Fruit fly (Drosophila melanogaster) whole organism, embryonic: ENCODE results near the gene CG34056.
A peak's percentile ranks its signal among the peaks of the same experiment; 100 is the strongest.

Experiments used
- Adf1 ChIP-seq: fragments of 200-800 bp; sonication (Bioruptor generic); IDR thresholded peaks from 2 replicates; pipeline ENCODE4 v1.3.6; 2022; ENCODE audit warnings: missing biosample characterization, missing genetic modification characterization
- CG10274 ChIP-seq: fragments of 200-800 bp; sonication (Bioruptor generic); optimal IDR thresholded peaks from 3 replicates; lab custom pipeline; 2017; ENCODE audit warnings: missing biosample characterization, mild to moderate bottlenecking, missing genetic modification characterization
- CG10431 ChIP-seq: fragments of 200-800 bp; sonication (Bioruptor generic); optimal IDR thresholded peaks from 3 replicates; lab custom pipeline; 2018; ENCODE audit warnings: missing biosample characterization, mild to moderate bottlenecking, missing genetic modification characterization
- CG10462 ChIP-seq: fragments of 200-800 bp; sonication (Bioruptor generic); optimal IDR thresholded peaks from 2 replicates; lab custom pipeline; 2016; ENCODE audit warnings: missing biosample characterization, missing genetic modification characterization
- CG10979 ChIP-seq: fragments of 200-800 bp; sonication (Bioruptor generic); optimal IDR thresholded peaks from 2 replicates; lab custom pipeline; 2018; ENCODE audit warnings: missing biosample characterization, mild to moderate bottlenecking, missing genetic modification characterization, moderate library complexity
- CG11247 ChIP-seq: fragments of 200-800 bp; sonication (Bioruptor generic); IDR thresholded peaks from 2 replicates; pipeline ENCODE4 v1.3.6; 2022; ENCODE audit warnings: missing biosample characterization, missing genetic modification characterization
- CG13287 ChIP-seq: fragments of 200-800 bp; sonication (Bioruptor generic); IDR thresholded peaks from 2 replicates; pipeline ENCODE4 v1.3.6; 2022; ENCODE audit warnings: missing biosample characterization, missing genetic modification characterization; ENCODE audit not compliant: partially characterized antibody
- CG13296 ChIP-seq: fragments of 200-800 bp; sonication (Bioruptor generic); optimal IDR thresholded peaks from 3 replicates; lab custom pipeline; 2018; ENCODE audit warnings: missing biosample characterization, mild to moderate bottlenecking, missing genetic modification characterization
- CG14441 ChIP-seq: fragments of 200-800 bp; sonication (Bioruptor generic); IDR thresholded peaks from 2 replicates; pipeline ENCODE4 v1.3.6; 2022; ENCODE audit warnings: missing biosample characterization, missing genetic modification characterization
- CG14710 ChIP-seq: fragments of 200-800 bp; sonication (Bioruptor generic); optimal IDR thresholded peaks from 3 replicates; lab custom pipeline; 2019; ENCODE audit warnings: missing biosample characterization, mild to moderate bottlenecking, missing genetic modification characterization, moderate library complexity
- CG14860 ChIP-seq: fragments of 200-800 bp; sonication (Bioruptor generic); IDR thresholded peaks from 3 replicates; pipeline ENCODE4 v1.3.6; 2022; ENCODE audit warnings: missing biosample characterization, missing genetic modification characterization; ENCODE audit not compliant: partially characterized antibody
- CG17568 ChIP-seq: fragments of 200-800 bp; sonication (Bioruptor generic); optimal IDR thresholded peaks from 2 replicates; lab custom pipeline; 2018; ENCODE audit warnings: missing biosample characterization, mild to moderate bottlenecking, missing genetic modification characterization, moderate library complexity
- CG17829 ChIP-seq: fragments of 200-800 bp; optimal IDR thresholded peaks from 2 replicates; lab custom pipeline; 2019; ENCODE audit warnings: missing biosample characterization, mild to moderate bottlenecking, missing genetic modification characterization, moderate library complexity
- CG17912 ChIP-seq: fragments of 200-800 bp; sonication (Bioruptor generic); optimal IDR thresholded peaks from 2 replicates; lab custom pipeline; 2018; ENCODE audit warnings: missing biosample characterization, mild to moderate bottlenecking, missing genetic modification characterization
- CG18476 ChIP-seq: fragments of 200-800 bp; sonication (Bioruptor generic); optimal IDR thresholded peaks from 2 replicates; lab custom pipeline; 2016; ENCODE audit warnings: missing biosample characterization, mild to moderate bottlenecking, missing genetic modification characterization
- CG2889 ChIP-seq: fragments of 200-800 bp; sonication (Bioruptor generic); IDR thresholded peaks from 3 replicates; pipeline ENCODE4 v1.3.6; 2022; ENCODE audit warnings: missing biosample characterization, missing genetic modification characterization
- CG30403 ChIP-seq: fragments of 200-800 bp; sonication (Bioruptor generic); optimal IDR thresholded peaks from 3 replicates; lab custom pipeline; 2016; ENCODE audit warnings: missing biosample characterization, missing genetic modification characterization
- CG42726 ChIP-seq: fragments of 200-800 bp; sonication (Bioruptor generic); IDR thresholded peaks from 2 replicates; pipeline ENCODE4 v1.3.6; 2022; ENCODE audit warnings: missing biosample characterization, missing genetic modification characterization; ENCODE audit not compliant: partially characterized antibody
- CG4328 ChIP-seq: fragments of 200-800 bp; sonication (Bioruptor generic); optimal IDR thresholded peaks from 3 replicates; lab custom pipeline; 2017; ENCODE audit warnings: missing biosample characterization, missing genetic modification reagents, missing genetic modification characterization
- CG9437 ChIP-seq: fragments of 200-800 bp; sonication (Bioruptor generic); optimal IDR thresholded peaks from 2 replicates; lab custom pipeline; 2018; ENCODE audit warnings: missing biosample characterization, mild to moderate bottlenecking, missing genetic modification characterization
- CG9609 ChIP-seq: fragments of 200-800 bp; sonication (Bioruptor generic); optimal IDR thresholded peaks from 3 replicates; lab custom pipeline; 2016; ENCODE audit warnings: missing biosample characterization, missing genetic modification characterization
- CG9817 ChIP-seq: fragments of 200-800 bp; sonication (Bioruptor generic); optimal IDR thresholded peaks from 2 replicates; lab custom pipeline; 2018; ENCODE audit warnings: missing biosample characterization, mild to moderate bottlenecking, missing genetic modification characterization, moderate library complexity
- CrebB ChIP-seq: fragments of 200-800 bp; sonication (Bioruptor generic); optimal IDR thresholded peaks from 3 replicates; lab custom pipeline; 2018; ENCODE audit warnings: missing biosample characterization, mild to moderate bottlenecking, missing genetic modification characterization
- Deaf1 ChIP-seq: fragments of 200-800 bp; optimal IDR thresholded peaks from 3 replicates; lab custom pipeline; 2019; ENCODE audit warnings: missing biosample characterization, mild to moderate bottlenecking, missing genetic modification characterization, moderate library complexity
- Dfd ChIP-seq, 2 experiments: fragments of >200 bp; optimal IDR thresholded peaks; 2 replicates each; lab custom pipeline; 2017; ENCODE audit warnings: missing biosample characterization in 2 of 2, missing genetic modification characterization in 2 of 2
- Dll ChIP-seq: fragments of 200-800 bp; sonication (Bioruptor generic); IDR thresholded peaks from 4 replicates; pipeline ENCODE4 v1.3.6; 2022; ENCODE audit warnings: missing biosample characterization, missing genetic modification characterization; ENCODE audit not compliant: partially characterized antibody
- Fer1 ChIP-seq: fragments of 200-800 bp; sonication (Bioruptor generic); optimal IDR thresholded peaks from 2 replicates; lab custom pipeline; 2017; ENCODE audit warnings: missing biosample characterization, mild to moderate bottlenecking, missing genetic modification characterization
- Hr3 ChIP-seq: fragments of 200-800 bp; sonication (Bioruptor generic); optimal IDR thresholded peaks from 3 replicates; lab custom pipeline; 2016; ENCODE audit warnings: missing biosample characterization, missing genetic modification characterization
- Hr39 ChIP-seq: fragments of >200 bp; optimal IDR thresholded peaks from 2 replicates; lab custom pipeline; 2017
- Hsf ChIP-seq: fragments of 200-800 bp; sonication (Bioruptor generic); optimal IDR thresholded peaks from 3 replicates; lab custom pipeline; 2016; ENCODE audit warnings: missing biosample characterization, missing genetic modification characterization
- MTF-1 ChIP-seq: fragments of 200-800 bp; sonication (Bioruptor generic); optimal IDR thresholded peaks from 2 replicates; lab custom pipeline; 2018; ENCODE audit warnings: missing biosample characterization, mild to moderate bottlenecking, missing genetic modification characterization, borderline replicate concordance
- NC2α ChIP-seq: fragments of 200-800 bp; sonication (Bioruptor generic); optimal IDR thresholded peaks from 2 replicates; lab custom pipeline; 2016; ENCODE audit warnings: missing biosample characterization, missing genetic modification characterization
- TFAM ChIP-seq: fragments of 200-800 bp; sonication (Bioruptor generic); optimal IDR thresholded peaks from 2 replicates; lab custom pipeline; 2017; ENCODE audit warnings: missing biosample characterization, missing genetic modification characterization, inconsistent platforms
- az2 ChIP-seq: fragments of 200-800 bp; sonication (Bioruptor generic); optimal IDR thresholded peaks from 3 replicates; lab custom pipeline; 2016; ENCODE audit warnings: missing biosample characterization, missing genetic modification characterization
- cwo ChIP-seq: fragments of 200-800 bp; sonication (Bioruptor generic); optimal IDR thresholded peaks from 3 replicates; lab custom pipeline; 2017; ENCODE audit warnings: missing biosample characterization, missing genetic modification characterization, mild to moderate bottlenecking, moderate library complexity, missing genetic modification reagents
- dan ChIP-seq: fragments of 200-800 bp; sonication (Bioruptor generic); IDR thresholded peaks from 2 replicates; pipeline ENCODE4 v1.3.6; 2022; ENCODE audit warnings: missing biosample characterization, missing genetic modification characterization
- fd3F ChIP-seq: fragments of 200-800 bp; sonication (Bioruptor generic); optimal IDR thresholded peaks from 2 replicates; lab custom pipeline; 2018; ENCODE audit warnings: missing biosample characterization, mild to moderate bottlenecking, missing genetic modification characterization, moderate library complexity
- fd64A ChIP-seq: fragments of 200-800 bp; sonication (Bioruptor generic); optimal IDR thresholded peaks from 3 replicates; lab custom pipeline; 2018; ENCODE audit warnings: missing biosample characterization, mild to moderate bottlenecking, missing genetic modification characterization
- gcm ChIP-seq: fragments of 200-800 bp; sonication (Bioruptor generic); optimal IDR thresholded peaks from 2 replicates; lab custom pipeline; 2019; ENCODE audit warnings: missing biosample characterization, mild to moderate bottlenecking, missing genetic modification characterization, moderate library complexity
- kay ChIP-seq: fragments of 200-800 bp; sonication (Bioruptor generic); optimal IDR thresholded peaks from 2 replicates; lab custom pipeline; 2016; ENCODE audit warnings: missing biosample characterization, missing genetic modification characterization
- kni ChIP-seq: fragments of 200-800 bp; sonication (Bioruptor generic); optimal IDR thresholded peaks from 3 replicates; lab custom pipeline; 2017; ENCODE audit warnings: mild to moderate bottlenecking, missing biosample characterization, missing genetic modification reagents, missing genetic modification characterization
- lola ChIP-seq, 3 experiments: fragments of >200 bp in 2 of 3; fragments of 200-800 bp in 1 of 3; sonication (Bioruptor generic) in 1 of 3; optimal IDR thresholded peaks; 2 replicates each; lab custom pipeline; 2017 to 2019; ENCODE audit warnings: missing biosample characterization in 3 of 3, missing genetic modification characterization in 3 of 3, mild to moderate bottlenecking in 1 of 3, moderate library complexity in 1 of 3
- nau ChIP-seq: fragments of 200-800 bp; sonication (Bioruptor generic); optimal IDR thresholded peaks from 3 replicates; lab custom pipeline; 2017; ENCODE audit warnings: missing biosample characterization, mild to moderate bottlenecking, missing genetic modification characterization, missing genetic modification reagents
- nerfin-1 ChIP-seq: fragments of 200-800 bp; sonication (Bioruptor generic); optimal IDR thresholded peaks from 3 replicates; lab custom pipeline; 2019; ENCODE audit warnings: missing biosample characterization, mild to moderate bottlenecking, missing genetic modification characterization, moderate library complexity
- peb ChIP-seq: fragments of 200-800 bp; sonication (Bioruptor generic); IDR thresholded peaks from 2 replicates; pipeline ENCODE4 v1.3.6; 2022; ENCODE audit warnings: missing biosample characterization, missing genetic modification characterization
- row ChIP-seq: fragments of 200-800 bp; sonication (Bioruptor generic); IDR thresholded peaks from 3 replicates; pipeline ENCODE4 v1.3.6; 2022; ENCODE audit warnings: missing biosample characterization, missing genetic modification characterization
- sim ChIP-seq: fragments of 200-800 bp; sonication (Bioruptor generic); IDR thresholded peaks from 2 replicates; pipeline ENCODE4 v1.3.6; 2022; ENCODE audit warnings: missing biosample characterization, missing genetic modification characterization
- tin ChIP-seq: fragments of 200-800 bp; sonication (Bioruptor generic); optimal IDR thresholded peaks from 3 replicates; lab custom pipeline; 2016; ENCODE audit warnings: missing biosample characterization, missing genetic modification characterization
- toy ChIP-seq: fragments of 200-800 bp; sonication (Bioruptor generic); IDR thresholded peaks from 2 replicates; pipeline ENCODE4 v1.3.6; 2022; ENCODE audit warnings: missing biosample characterization, missing genetic modification characterization
- wdn ChIP-seq: fragments of 200-800 bp; sonication (Bioruptor generic); IDR thresholded peaks from 2 replicates; pipeline ENCODE4 v1.3.6; 2022; ENCODE audit warnings: missing biosample characterization, missing genetic modification characterization
- zfh2 ChIP-seq: fragments of 200-800 bp; sonication (Bioruptor generic); optimal IDR thresholded peaks from 2 replicates; lab custom pipeline; 2016; ENCODE audit warnings: missing biosample characterization, missing genetic modification characterization

Gene CG34056

DNA sequence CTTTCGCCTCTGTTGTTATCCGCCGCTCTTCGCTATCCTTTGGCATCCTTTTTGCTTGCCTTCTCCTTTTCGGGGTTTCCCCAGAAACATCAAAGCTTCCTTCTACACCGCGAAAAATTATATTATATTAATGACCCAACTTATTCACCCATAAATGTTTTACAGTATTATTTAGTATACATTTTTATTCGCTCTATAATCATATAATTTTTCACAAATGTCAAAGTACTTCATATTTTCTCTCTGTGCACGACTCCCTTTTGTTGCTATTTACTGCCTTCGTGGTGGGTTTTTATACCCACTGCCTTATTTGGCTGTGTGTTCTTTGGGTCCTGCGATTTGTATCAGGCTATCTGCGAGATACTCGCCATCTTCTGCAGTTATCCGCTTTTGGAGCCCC is 21.5 kb downstream of the CG34056 start (continued):
- TF ChIP-seq lola (GFP tag; optimal IDR thresholded peaks at IDR 0.05; lab: Kevin White, UChicago): no peak
- no peak for TF ChIP-seq CG42726 (GFP tag; lab: Robert Waterston, UW)
- no peak for TF ChIP-seq gcm (GFP tag; lab: Kevin White, UChicago)
- no peak for TF ChIP-seq peb
- TF ChIP-seq CG10462: no peak
- no peak for TF ChIP-seq dan (GFP tag; lab: Robert Waterston, UW)
- TF ChIP-seq CG9817 (tag; lab: Kevin White, UChicago): peak; percentile 21
- no peak for TF ChIP-seq Hr39 (lab: Kevin White, UChicago)
- TF ChIP-seq zfh2: no peak
- no peak for TF ChIP-seq Dfd (GFP tag; optimal IDR thresholded peaks at IDR 0.05; lab: Kevin White, UChicago)
- peak; percentile 30 for TF ChIP-seq CG30403 (GFP tag; lab: Kevin White, UChicago)
- TF ChIP-seq CG17829 (tag; lab: Kevin White, UChicago): peak; percentile 35
- no peak for TF ChIP-seq CrebB
- no peak for TF ChIP-seq NC2α (GFP tag; lab: Kevin White, UChicago)
- TF ChIP-seq CG4328 (GFP tag; lab: Kevin White, UChicago): no peak
- TF ChIP-seq az2: no peak
- TF ChIP-seq CG10431 (GFP tag; lab: Kevin White, UChicago): no peak
- no peak for TF ChIP-seq CG13287 (GFP tag; lab: Robert Waterston, UW)
- no peak for TF ChIP-seq fd3F (GFP tag; lab: Kevin White, UChicago)
- no peak for TF ChIP-seq CG11247
- TF ChIP-seq CG9609 (GFP tag; lab: Kevin White, UChicago): no peak
- no peak for TF ChIP-seq kni (GFP tag; lab: Kevin White, UChicago)
- no peak for TF ChIP-seq toy
- TF ChIP-seq CG9437 (GFP tag; lab: Kevin White, UChicago): no peak
- peak; percentile 49 for TF ChIP-seq cwo (GFP tag; lab: Kevin White, UChicago)
- TF ChIP-seq kay (GFP tag; lab: Kevin White, UChicago): no peak
- no peak for TF ChIP-seq nau (GFP tag; lab: Kevin White, UChicago)
- no peak for TF ChIP-seq CG10274 (GFP tag; lab: Kevin White, UChicago)
- TF ChIP-seq TFAM (GFP tag; lab: Kevin White, UChicago): no peak
- TF ChIP-seq row (GFP tag; lab: Robert Waterston, UW): peak; percentile 65
- TF ChIP-seq Hsf (GFP tag; lab: Kevin White, UChicago): no peak
- TF ChIP-seq CG13296: peak; percentile 60
- peak; percentile 60 for TF ChIP-seq nerfin-1 (tag; lab: Kevin White, UChicago)
- no peak for TF ChIP-seq fd64A (GFP tag; lab: Kevin White, UChicago)
- TF ChIP-seq tin (GFP tag; lab: Kevin White, UChicago): peak; percentile 34
- no peak for TF ChIP-seq wdn (GFP tag; lab: Robert Waterston, UW)
- no peak for TF ChIP-seq Dll (GFP tag; lab: Robert Waterston, UW)
- TF ChIP-seq CG2889: no peak
- TF ChIP-seq CG10979 (tag; lab: Kevin White, UChicago): no peak
- TF ChIP-seq CG14441 (GFP tag; lab: Robert Waterston, UW): peak; percentile 44
- TF ChIP-seq Hr3: no peak
- TF ChIP-seq CG18476 (GFP tag; lab: Kevin White, UChicago): peak; percentile 9
- TF ChIP-seq MTF-1 (GFP tag; lab: Kevin White, UChicago): no peak
- 0 out of 2 replicates have a peak, but pooled peaks have one; percentile 20 for TF ChIP-seq Adf1 (GFP tag; lab: Robert Waterston, UW)
- TF ChIP-seq Fer1 (GFP tag; lab: Kevin White, UChicago): peak; percentile 66
- no peak for TF ChIP-seq sim (GFP tag; lab: Robert Waterston, UW)
- peak; percentile 9 for TF ChIP-seq Deaf1 (tag; lab: Kevin White, UChicago)
- TF ChIP-seq CG14710 (tag; lab: Kevin White, UChicago): no peak
- TF ChIP-seq CG14860 (GFP tag; lab: Robert Waterston, UW): no peak
- no peak for TF ChIP-seq CG17568 (GFP tag; lab: Kevin White, UChicago)
- TF ChIP-seq CG17912: no peak
